Worm (Caenorhabditis elegans) whole organism, L1 larva: Measurements from ENCODE around the gene F36F12.2.
A peak's percentile ranks its signal among the peaks of the same experiment; 100 is the strongest.

Source experiments
- C04F5.9 ChIP-seq: sonication (generic microtip); optimal IDR thresholded peaks from 2 replicates; lab custom pipeline; 2016; ENCODE audit warnings: missing genetic modification characterization, missing compliant biosample characterization
- C16A3.4 ChIP-seq: fragments of 150-350 bp; optimal IDR thresholded peaks from 2 replicates; lab custom pipeline; 2014; ENCODE audit warnings: missing biosample characterization, missing genetic modification characterization
- C34B4.2 ChIP-seq: sonication (generic microtip); optimal IDR thresholded peaks from 2 replicates; lab custom pipeline; 2017; ENCODE audit warnings: mild to moderate bottlenecking, missing genetic modification characterization, missing compliant biosample characterization
- F16B12.6 ChIP-seq: fragments of 150-350 bp; optimal IDR thresholded peaks from 2 replicates; lab custom pipeline; 2014; ENCODE audit warnings: missing biosample characterization, missing genetic modification characterization
- Y116A8C.19 ChIP-seq: sonication (generic microtip); optimal IDR thresholded peaks from 2 replicates; lab custom pipeline; 2016; ENCODE audit warnings: missing compliant biosample characterization, missing genetic modification characterization, borderline replicate concordance
- aha-1 ChIP-seq: fragments of 150-350 bp; optimal IDR thresholded peaks from 2 replicates; lab custom pipeline; 2014; ENCODE audit warnings: missing biosample characterization, missing genetic modification characterization
- blmp-1 ChIP-seq: fragments of 150-350 bp; optimal IDR thresholded peaks from 2 replicates; lab custom pipeline; 2014; ENCODE audit warnings: missing biosample characterization, missing genetic modification characterization
- ceh-63 ChIP-seq: fragments of 200-800 bp; sonication (Bioruptor generic); optimal IDR thresholded peaks from 2 replicates; lab custom pipeline; 2018; ENCODE audit warnings: mild to moderate bottlenecking, missing genetic modification characterization, missing compliant biosample characterization
- ceh-8 ChIP-seq: fragments of 200-800 bp; sonication (Bioruptor generic); optimal IDR thresholded peaks from 2 replicates; lab custom pipeline; 2018; ENCODE audit warnings: mild to moderate bottlenecking, missing genetic modification characterization, moderate library complexity, missing compliant biosample characterization
- ceh-88 ChIP-seq: fragments of 200-800 bp; sonication (Bioruptor generic); IDR thresholded peaks from 2 replicates; pipeline ENCODE4 v1.3.6; 2022; ENCODE audit warnings: missing genetic modification characterization, missing compliant biosample characterization
- ces-1 ChIP-seq: fragments of 150-350 bp; optimal IDR thresholded peaks from 2 replicates; lab custom pipeline; 2014; ENCODE audit warnings: missing biosample characterization, missing genetic modification reagents, missing genetic modification characterization
- dsc-1 ChIP-seq: sonication (generic microtip); optimal IDR thresholded peaks from 2 replicates; lab custom pipeline; 2016; ENCODE audit warnings: mild to moderate bottlenecking, missing genetic modification characterization, missing compliant biosample characterization
- efl-1 ChIP-seq, 4 experiments: fragments of 150-350 bp; optimal IDR thresholded peaks in 3 of 4; peaks in 1 of 4; 1 replicate in 1 of 4; 2 replicates in 3 of 4; lab custom pipeline; 2014; ENCODE audit warnings: missing biosample characterization in 2 of 4, missing genetic modification characterization in 2 of 4, missing genetic modification reagents in 2 of 4
- egl-13 ChIP-seq: sonication (generic microtip); optimal IDR thresholded peaks from 2 replicates; lab custom pipeline; 2016; ENCODE audit warnings: missing genotype, missing genetic modification reagents, missing genetic modification characterization, missing compliant biosample characterization
- egl-27 ChIP-seq, 2 experiments: fragments of 150-350 bp in 1 of 2; sonication (generic microtip); optimal IDR thresholded peaks; 3 replicates each; lab custom pipeline; 2017 to 2018; ENCODE audit warnings: missing biosample characterization in 2 of 2, missing genetic modification characterization in 2 of 2, missing genetic modification reagents in 2 of 2
- elt-2 ChIP-seq: sonication (generic microtip); optimal IDR thresholded peaks from 2 replicates; lab custom pipeline; 2016; ENCODE audit warnings: missing genetic modification characterization, mild to moderate bottlenecking, inconsistent platforms, missing compliant biosample characterization, missing genetic modification reagents
- fkh-4 ChIP-seq: sonication (generic microtip); optimal IDR thresholded peaks from 2 replicates; lab custom pipeline; 2016; ENCODE audit warnings: missing compliant biosample characterization, missing genetic modification characterization, borderline replicate concordance
- grh-1 ChIP-seq: fragments of 200-800 bp; sonication (Bioruptor generic); IDR thresholded peaks from 2 replicates; pipeline ENCODE4 v1.3.6; 2022; ENCODE audit warnings: missing genetic modification reagents, missing genetic modification characterization, missing compliant biosample characterization
- hlh-17 ChIP-seq: fragments of 200-800 bp; sonication (Bioruptor generic); optimal IDR thresholded peaks from 2 replicates; lab custom pipeline; 2018; ENCODE audit warnings: missing genetic modification characterization, mild to moderate bottlenecking, missing compliant biosample characterization, moderate library complexity, borderline replicate concordance
- jun-1 ChIP-seq: fragments of 150-350 bp; optimal IDR thresholded peaks from 2 replicates; lab custom pipeline; 2014; ENCODE audit warnings: missing biosample characterization, missing genetic modification reagents, missing genetic modification characterization
- lin-35 ChIP-seq, 2 experiments: fragments of 150-350 bp; optimal IDR thresholded peaks; 2 replicates each; lab custom pipeline; 2014; ENCODE audit warnings: missing biosample characterization in 2 of 2, missing genetic modification characterization in 2 of 2, missing genetic modification reagents in 2 of 2
- lin-39 ChIP-seq: fragments of 150-350 bp; optimal IDR thresholded peaks from 2 replicates; lab custom pipeline; 2014; ENCODE audit warnings: missing biosample characterization, missing genetic modification reagents, missing genetic modification characterization
- lir-3 ChIP-seq: sonication (generic microtip); optimal IDR thresholded peaks from 2 replicates; lab custom pipeline; 2016; ENCODE audit warnings: mild to moderate bottlenecking, missing genetic modification characterization, moderate library complexity, missing compliant biosample characterization; ENCODE audit not compliant: poor library complexity
- mef-2 ChIP-seq: fragments of 150-350 bp; optimal IDR thresholded peaks from 2 replicates; lab custom pipeline; 2014; ENCODE audit warnings: missing biosample characterization, missing genetic modification characterization
- nhr-12 ChIP-seq: sonication (generic microtip); optimal IDR thresholded peaks from 2 replicates; lab custom pipeline; 2017; ENCODE audit warnings: missing biosample characterization, missing genetic modification characterization
- nhr-20 ChIP-seq: sonication (generic microtip); optimal IDR thresholded peaks from 2 replicates; lab custom pipeline; 2016; ENCODE audit warnings: mild to moderate bottlenecking, missing genetic modification characterization, missing compliant biosample characterization
- nhr-28 ChIP-seq: fragments of 150-350 bp; optimal IDR thresholded peaks from 2 replicates; lab custom pipeline; 2014; ENCODE audit warnings: missing biosample characterization, missing genetic modification characterization
- nhr-47 ChIP-seq: sonication (generic microtip); optimal IDR thresholded peaks from 2 replicates; lab custom pipeline; 2016; ENCODE audit warnings: mild to moderate bottlenecking, missing genetic modification characterization, moderate library complexity, missing compliant biosample characterization
- nhr-71 ChIP-seq: sonication (generic microtip); optimal IDR thresholded peaks from 2 replicates; lab custom pipeline; 2016; ENCODE audit warnings: mild to moderate bottlenecking, missing genetic modification characterization, moderate library complexity, missing compliant biosample characterization
- nhr-76 ChIP-seq: sonication (generic microtip); optimal IDR thresholded peaks from 2 replicates; lab custom pipeline; 2017; ENCODE audit warnings: missing biosample characterization, missing genetic modification characterization
- nhr-77 ChIP-seq: fragments of 150-350 bp; optimal IDR thresholded peaks from 2 replicates; lab custom pipeline; 2014; ENCODE audit warnings: missing biosample characterization, missing genetic modification characterization
- nhr-85 ChIP-seq: sonication (generic microtip); peaks from one replicate; lab custom pipeline; 2016; ENCODE audit warnings: missing genetic modification characterization, inconsistent platforms, missing compliant biosample characterization
- nhr-90 ChIP-seq: sonication (generic microtip); optimal IDR thresholded peaks from 2 replicates; lab custom pipeline; 2016; ENCODE audit warnings: mild to moderate bottlenecking, missing genetic modification characterization, missing compliant biosample characterization; ENCODE audit not compliant: poor library complexity
- pag-3 ChIP-seq: sonication (generic microtip); optimal IDR thresholded peaks from 2 replicates; lab custom pipeline; 2017; ENCODE audit warnings: missing genetic modification characterization, mild to moderate bottlenecking, missing compliant biosample characterization, antibody characterized with exemption, borderline replicate concordance; ENCODE audit not compliant: insufficient read depth
- pqm-1 ChIP-seq: sonication (generic microtip); optimal IDR thresholded peaks from 3 replicates; lab custom pipeline; 2017; ENCODE audit warnings: missing biosample characterization, missing genetic modification characterization
- rnt-1 ChIP-seq: sonication (generic microtip); optimal IDR thresholded peaks from 2 replicates; lab custom pipeline; 2016; ENCODE audit warnings: mild to moderate bottlenecking, missing genetic modification characterization, moderate library complexity, missing compliant biosample characterization
- skn-1 ChIP-seq: fragments of 150-350 bp; optimal IDR thresholded peaks from 2 replicates; lab custom pipeline; 2014; ENCODE audit warnings: missing biosample characterization, missing genetic modification characterization
- snpc-4 ChIP-seq: fragments of 150-350 bp; optimal IDR thresholded peaks from 2 replicates; lab custom pipeline; 2014; ENCODE audit warnings: missing biosample characterization, missing genetic modification characterization
- snu-23 ChIP-seq: sonication (generic microtip); optimal IDR thresholded peaks from 2 replicates; lab custom pipeline; 2016; ENCODE audit warnings: missing genetic modification characterization, missing compliant biosample characterization
- sox-4 ChIP-seq: sonication (generic microtip); optimal IDR thresholded peaks from 2 replicates; lab custom pipeline; 2016; ENCODE audit warnings: missing genetic modification characterization, missing compliant biosample characterization
- sptf-1 ChIP-seq: fragments of 150-350 bp; optimal IDR thresholded peaks from 2 replicates; lab custom pipeline; 2014; ENCODE audit warnings: missing biosample characterization, missing genetic modification characterization
- swsn-7 ChIP-seq: sonication (generic microtip); optimal IDR thresholded peaks from 2 replicates; lab custom pipeline; 2016; ENCODE audit warnings: missing genetic modification characterization, missing compliant biosample characterization
- tbx-2 ChIP-seq: sonication (generic microtip); optimal IDR thresholded peaks from 2 replicates; lab custom pipeline; 2016; ENCODE audit warnings: missing genetic modification characterization, missing compliant biosample characterization
- tlp-1 ChIP-seq: fragments of 150-350 bp; optimal IDR thresholded peaks from 2 replicates; lab custom pipeline; 2014; ENCODE audit warnings: missing biosample characterization, missing genetic modification characterization
- zag-1 ChIP-seq: fragments of 150-350 bp; optimal IDR thresholded peaks from 2 replicates; lab custom pipeline; 2014; ENCODE audit warnings: missing biosample characterization, missing genetic modification characterization
- zip-4 ChIP-seq: fragments of 200-800 bp; sonication (Bioruptor generic); optimal IDR thresholded peaks from 2 replicates; lab custom pipeline; 2018; ENCODE audit warnings: mild to moderate bottlenecking, missing genetic modification characterization, moderate library complexity, missing compliant biosample characterization
- ztf-4 ChIP-seq: fragments of 150-350 bp; optimal IDR thresholded peaks from 2 replicates; lab custom pipeline; 2014; ENCODE audit warnings: missing biosample characterization, missing genetic modification characterization

The F36F12.2 gene

DNA sequence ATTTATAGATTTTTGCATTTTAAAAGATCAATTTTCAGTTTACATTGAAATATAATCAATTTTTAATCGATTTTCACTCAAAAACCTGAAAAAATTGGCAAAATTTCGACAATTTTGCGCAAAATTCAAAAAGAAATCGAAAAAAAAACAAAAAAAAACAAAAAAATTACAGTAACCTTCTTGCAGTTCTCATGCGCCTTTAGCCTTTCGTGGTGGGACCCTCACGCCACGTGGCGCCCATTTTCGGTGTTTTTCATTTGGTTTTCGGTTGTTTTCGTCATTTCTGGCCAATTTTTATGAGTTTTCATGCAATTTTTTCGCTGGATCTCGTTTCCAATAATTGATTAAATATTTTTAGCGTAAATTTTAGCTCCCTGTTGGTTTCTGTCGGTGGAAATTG lies 27.7 kb downstream of the F36F12.2 start:
- TF ChIP-seq ceh-88 (GFP tag; lab: Robert Waterston, UW) (no peak), lir-3 (tag; lab: Kevin White, UChicago) (no peak), egl-13 (tag; lab: Kevin White, UChicago) (no peak), ceh-8 (GFP tag; lab: Kevin White, UChicago) (no peak), swsn-7 (tag; lab: Kevin White, UChicago) (no peak), C04F5.9 (no peak), ceh-63 (no peak), nhr-90 (tag; lab: Kevin White, UChicago) (no peak), nhr-71 (tag; lab: Kevin White, UChicago) (no peak), lin-39 (no peak)

DNA sequence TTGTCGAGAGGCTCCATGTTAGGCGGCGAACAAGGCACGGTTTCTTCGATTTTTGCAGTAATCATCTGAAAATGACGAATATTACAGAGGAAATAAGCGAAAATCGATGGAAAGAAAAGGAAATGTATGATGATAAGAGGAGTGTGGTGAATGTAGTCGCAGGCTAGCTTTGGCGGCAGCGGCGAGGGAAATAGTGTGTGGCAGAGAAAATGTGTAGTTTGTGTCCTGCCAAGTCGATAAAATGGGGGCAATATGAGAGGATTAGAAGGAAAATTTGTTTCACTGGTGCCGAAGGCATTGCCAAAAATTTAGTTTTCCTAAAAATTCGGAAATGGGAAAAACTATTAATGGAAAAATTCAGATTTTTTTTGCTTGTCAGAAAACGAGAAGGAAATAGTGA lies 28.3 kb downstream of the F36F12.2 start, which contains the start of gene nhr-86:
Gene nhr-86, minus strand, starts transcription at position 71 of the 400 bp plus-strand sequence.
- TF ChIP-seq egl-27 (tag; optimal IDR thresholded peaks at IDR 0.05; lab: Kevin White, UChicago) = no peak
- TF ChIP-seq blmp-1 (tag; lab: Kevin White, UChicago) = peak; percentile 54
- TF ChIP-seq nhr-85 (tag; lab: Kevin White, UChicago) = peak; percentile 31
- TF ChIP-seq nhr-20 (tag; lab: Kevin White, UChicago) = peak; percentile 27
- TF ChIP-seq nhr-76 (tag; lab: Kevin White, UChicago) = no peak
- no peak for TF ChIP-seq aha-1 (tag; lab: Kevin White, UChicago)
- TF ChIP-seq skn-1 = peak; percentile 22
- peak in 1 of 2 experiments; percentile 33 for TF ChIP-seq lin-35 (GFP tag; optimal IDR thresholded peaks at IDR 0.05; lab: Kevin White, UChicago)
- TF ChIP-seq efl-1 (optimal IDR thresholded peaks at IDR 0.05; lab: Kevin White, UChicago) = no peak
- no peak for TF ChIP-seq efl-1 (GFP tag; optimal IDR thresholded peaks at IDR 0.05 in 1 of 2; lab: Kevin White, UChicago)
- no peak for TF ChIP-seq sox-4
- TF ChIP-seq sptf-1 (tag; lab: Kevin White, UChicago) = no peak
- TF ChIP-seq snu-23 = peak; percentile 39
- TF ChIP-seq, all 84 proteins: peak for 6

DNA sequence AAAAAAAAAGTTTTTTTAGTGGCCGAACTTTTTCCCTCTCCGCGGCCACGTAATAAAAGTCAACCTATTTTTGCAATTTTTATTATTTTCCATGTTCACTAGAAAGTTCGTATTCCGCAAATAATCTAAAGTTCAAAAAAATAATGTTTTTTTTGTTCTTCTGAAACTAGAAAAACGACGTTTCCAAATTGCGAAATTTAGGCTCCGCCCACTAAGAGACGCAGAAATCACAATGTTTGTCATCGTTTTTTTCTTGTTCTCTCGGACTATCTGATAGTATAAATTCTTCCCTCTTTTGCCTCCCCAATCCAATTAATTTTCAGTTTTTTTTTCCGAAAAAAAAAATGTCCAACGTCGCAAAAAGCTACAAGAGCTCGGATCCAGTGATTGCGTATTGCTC lies 37.8 kb downstream of the F36F12.2 start, which contains the start of gene comt-3:
Gene comt-3, plus strand, starts transcription at position 214 of the 400 bp plus-strand sequence.
- TF ChIP-seq nhr-71 (tag; lab: Kevin White, UChicago) (peak; percentile 8), C34B4.2 (tag; lab: Kevin White, UChicago) (no peak), jun-1 (tag; lab: Kevin White, UChicago) (no peak), ces-1 (GFP tag; lab: Kevin White, UChicago) (no peak), pqm-1 (tag; lab: Kevin White, UChicago) (no peak), zip-4 (peak; percentile 22), C16A3.4 (tag; lab: Kevin White, UChicago) (no peak), blmp-1 (tag; lab: Kevin White, UChicago) (no peak), sox-4 (no peak), nhr-28 (tag; lab: Kevin White, UChicago) (no peak), dsc-1 (tag; lab: Kevin White, UChicago) (no peak), skn-1 (peak; percentile 99), egl-13 (tag; lab: Kevin White, UChicago) (no peak), pag-3 (no peak), lir-3 (tag; lab: Kevin White, UChicago) (no peak), lin-35 (GFP tag; optimal IDR thresholded peaks at IDR 0.05; lab: Kevin White, UChicago) (peak in 1 of 2 experiments; percentile 3), ztf-4 (no peak), F16B12.6 (tag; lab: Kevin White, UChicago) (no peak), nhr-47 (tag; lab: Kevin White, UChicago) (no peak), mef-2 (tag; lab: Kevin White, UChicago) (no peak), rnt-1 (no peak), aha-1 (tag; lab: Kevin White, UChicago) (no peak), tlp-1 (tag; lab: Kevin White, UChicago) (no peak), zag-1 (tag; lab: Kevin White, UChicago) (no peak), snpc-4 (tag; lab: Kevin White, UChicago) (no peak), elt-2 (no peak), Y116A8C.19 (no peak), grh-1 (GFP tag; lab: Robert Waterston, UW) (no peak), lin-39 (no peak), C04F5.9 (no peak), hlh-17 (GFP tag; lab: Kevin White, UChicago) (no peak), nhr-20 (tag; lab: Kevin White, UChicago) (peak; percentile 39), nhr-12 (tag; lab: Kevin White, UChicago) (no peak), efl-1 (optimal IDR thresholded peaks at IDR 0.05; lab: Kevin White, UChicago) (no peak), efl-1 (GFP tag; optimal IDR thresholded peaks at IDR 0.05 in 1 of 2; lab: Kevin White, UChicago) (peak in 1 of 2 experiments; percentile 24), nhr-77 (tag; lab: Kevin White, UChicago) (no peak), tbx-2 (tag; lab: Kevin White, UChicago) (no peak), fkh-4 (tag; lab: Kevin White, UChicago) (no peak)
